Worm (Caenorhabditis elegans): ENCODE measurements around the gene unc-76.

ce11 chrV:15099447-15099846 is 27.9 kb downstream of the unc-76 start, which contains the start of gene C01G10.1:
- TF ChIP-seq fkh-10 (GFP tag; optimal IDR thresholded peaks at IDR 0.05) (no peak), dpl-1 (GFP tag; optimal IDR thresholded peaks at IDR 0.05) (no peak), nhr-90 (tag; optimal IDR thresholded peaks at IDR 0.05; ENCODE audit: poor library complexity) (no peak), pqm-1 (tag; optimal IDR thresholded peaks at IDR 0.05) (no peak), egl-27 (tag; optimal IDR thresholded peaks at IDR 0.05) (no peak), nhr-11 (tag; optimal IDR thresholded peaks at IDR 0.05) (no peak), ceh-82 (tag; optimal IDR thresholded peaks at IDR 0.05) (no peak), nhr-47 (tag; optimal IDR thresholded peaks at IDR 0.05) (no peak), tbx-2 (tag; optimal IDR thresholded peaks at IDR 0.05) (no peak), pag-3 (tag; optimal IDR thresholded peaks at IDR 0.05; ENCODE audit: borderline replicate concordance, insufficient read depth) (no peak), egl-13 (tag; optimal IDR thresholded peaks at IDR 0.05) (no peak), F16B12.6 (tag; optimal IDR thresholded peaks at IDR 0.05) (no peak), unc-86 (tag; optimal IDR thresholded peaks at IDR 0.05) (no peak)
